Worm (Caenorhabditis elegans) whole organism, L1 larva: ENCODE measurements around the gene ire-1.

Experiments used
- C16A3.4 ChIP-seq: fragments of 150-350 bp; optimal IDR thresholded peaks from 2 replicates; lab custom pipeline; 2014; ENCODE audit warnings: missing biosample characterization, missing genetic modification characterization
- ama-1 ChIP-seq: fragments of 150-350 bp; optimal IDR thresholded peaks from 2 replicates; lab custom pipeline; 2014
- ceh-82 ChIP-seq, 3 experiments: fragments of 150-350 bp in 1 of 3; sonication (generic microtip) in 2 of 3; optimal IDR thresholded peaks; 2 replicates each; lab custom pipeline; 2014 to 2017; ENCODE audit warnings: missing biosample characterization in 3 of 3, missing genetic modification characterization in 3 of 3
- efl-1 ChIP-seq, 4 experiments: fragments of 150-350 bp; optimal IDR thresholded peaks in 3 of 4; peaks in 1 of 4; 1 replicate in 1 of 4; 2 replicates in 3 of 4; lab custom pipeline; 2014; ENCODE audit warnings: missing biosample characterization in 2 of 4, missing genetic modification characterization in 2 of 4, missing genetic modification reagents in 2 of 4
- elt-3 ChIP-seq, 6 experiments: fragments of 150-350 bp in 1 of 6; sonication (generic microtip); optimal IDR thresholded peaks; 2 replicates each; lab custom pipeline; 2017 to 2018; ENCODE audit warnings: missing biosample characterization in 6 of 6, missing genetic modification characterization in 6 of 6, inconsistent platforms in 1 of 6
- ets-5 ChIP-seq: fragments of 200-800 bp; sonication (Bioruptor generic); IDR thresholded peaks from 2 replicates; pipeline ENCODE4 v1.3.6; 2022; ENCODE audit warnings: missing genetic modification characterization, missing compliant biosample characterization
- hpl-2 ChIP-seq: fragments of 150-350 bp; optimal IDR thresholded peaks from 2 replicates; lab custom pipeline; 2014; ENCODE audit warnings: missing biosample characterization, missing genetic modification reagents, missing genetic modification characterization
- jun-1 ChIP-seq: fragments of 150-350 bp; optimal IDR thresholded peaks from 2 replicates; lab custom pipeline; 2014; ENCODE audit warnings: missing biosample characterization, missing genetic modification reagents, missing genetic modification characterization
- lin-39 ChIP-seq: fragments of 150-350 bp; optimal IDR thresholded peaks from 2 replicates; lab custom pipeline; 2014; ENCODE audit warnings: missing biosample characterization, missing genetic modification reagents, missing genetic modification characterization
- lsy-2 ChIP-seq, 2 experiments: fragments of 150-350 bp; optimal IDR thresholded peaks; 2 replicates each; lab custom pipeline; 2014; ENCODE audit warnings: missing biosample characterization in 2 of 2, missing genetic modification characterization in 2 of 2
- nhr-12 ChIP-seq: sonication (generic microtip); optimal IDR thresholded peaks from 2 replicates; lab custom pipeline; 2017; ENCODE audit warnings: missing biosample characterization, missing genetic modification characterization
- sptf-1 ChIP-seq: fragments of 150-350 bp; optimal IDR thresholded peaks from 2 replicates; lab custom pipeline; 2014; ENCODE audit warnings: missing biosample characterization, missing genetic modification characterization
- sup-37 ChIP-seq: fragments of 200-800 bp; sonication (Bioruptor generic); optimal IDR thresholded peaks from 2 replicates; lab custom pipeline; 2018; ENCODE audit warnings: mild to moderate bottlenecking, missing genetic modification characterization, missing compliant biosample characterization
- unc-130 ChIP-seq: fragments of 150-350 bp; optimal IDR thresholded peaks from 2 replicates; lab custom pipeline; 2017; ENCODE audit warnings: missing biosample characterization, missing genetic modification characterization, inconsistent platforms

DNA sequence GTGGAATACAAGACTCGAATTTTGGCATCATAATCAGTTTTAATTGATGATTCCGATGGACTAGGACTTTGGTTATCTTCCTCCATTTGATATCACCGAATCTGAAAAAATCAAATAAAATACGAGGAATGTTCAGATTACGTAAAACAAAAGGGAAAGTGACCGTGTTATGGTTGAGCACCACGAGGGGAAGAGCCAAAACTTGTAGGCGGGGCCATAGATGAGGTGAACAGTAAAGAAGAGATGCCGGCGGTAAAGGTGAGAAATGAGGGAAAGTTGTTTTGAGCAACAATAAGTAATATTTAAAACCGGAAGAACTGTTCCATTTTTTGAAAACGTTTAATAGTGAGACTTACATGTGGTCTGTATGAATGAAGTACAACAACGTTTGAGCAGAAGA is 25.2 kb upstream of the ire-1 start, which contains the start of gene F10B5.3:
- TF ChIP-seq C16A3.4 (tag; lab: Kevin White, UChicago) = no peak
- TF ChIP-seq ama-1 (lab: Kevin White, UChicago) = no peak
- no peak for TF ChIP-seq sptf-1 (tag; lab: Kevin White, UChicago)
- no peak for TF ChIP-seq elt-3 (tag; optimal IDR thresholded peaks at IDR 0.05; lab: Kevin White, UChicago)
- no peak for TF ChIP-seq nhr-12 (tag; lab: Kevin White, UChicago)
- TF ChIP-seq lsy-2 (tag; optimal IDR thresholded peaks at IDR 0.05; lab: Kevin White, UChicago) = no peak
- no peak for TF ChIP-seq unc-130 (tag; lab: Kevin White, UChicago)
- TF ChIP-seq efl-1 (optimal IDR thresholded peaks at IDR 0.05; lab: Kevin White, UChicago) = no peak
- TF ChIP-seq efl-1 (GFP tag; optimal IDR thresholded peaks at IDR 0.05 in 1 of 2; lab: Kevin White, UChicago) = no peak
- TF ChIP-seq hpl-2 = no peak
- TF ChIP-seq ceh-82 (tag; optimal IDR thresholded peaks at IDR 0.05; lab: Kevin White, UChicago) = no peak
- TF ChIP-seq lin-39 (tag; lab: Kevin White, UChicago) = no peak
- no peak for TF ChIP-seq jun-1
- TF ChIP-seq sup-37 (GFP tag; lab: Kevin White, UChicago) = no peak
- no peak for TF ChIP-seq ets-5 (GFP tag; lab: Robert Waterston, UW)
